2 fruit fly cellular contexts compared by ENCODE assay signal in genomic region chr2L:7175786-7176185, dm6.
TF ChIP-seq lines count a peak whose summit lies in the region.

No protein-coding gene starts in this region.

TF ChIP-seq in whole organism, embryonic, 481 proteins besides CTCF, POLR2A, EP300 and RAD21 (continued from another document and continues in another):
- TF ChIP-seq ab (GFP tag; optimal IDR thresholded peaks at IDR 0.05; lab: Kevin White, UChicago) (no peak), CG4404 (GFP tag; IDR thresholded peaks at IDR 0.05; lab: Robert Waterston, UW) (no peak), CG12744 (GFP tag; optimal IDR thresholded peaks at IDR 0.05; lab: Kevin White, UChicago) (no peak), Ptx1 (GFP tag; IDR thresholded peaks at IDR 0.05; lab: Robert Waterston, UW) (peak; percentile 55; the same call in 1 of the 2 replicates), CG9437 (GFP tag; optimal IDR thresholded peaks at IDR 0.05; lab: Kevin White, UChicago) (no peak), CG15601 (tag; optimal IDR thresholded peaks at IDR 0.05; lab: Kevin White, UChicago) (no peak), ken (GFP tag; IDR thresholded peaks at IDR 0.05; lab: Robert Waterston, UW) (no peak), org-1 (GFP tag; optimal IDR thresholded peaks at IDR 0.05; lab: Kevin White, UChicago) (no peak), Scr (GFP tag; IDR thresholded peaks at IDR 0.05; lab: Robert Waterston, UW; ENCODE audit: partially characterized antibody) (no peak), CG4820 (GFP tag; optimal IDR thresholded peaks at IDR 0.05; lab: Kevin White, UChicago) (peak; percentile 47), fru (optimal IDR thresholded peaks at IDR 0.05; lab: Kevin White, UChicago) (no peak), az2 (GFP tag; optimal IDR thresholded peaks at IDR 0.05; lab: Kevin White, UChicago) (no peak), CG14050 (GFP tag; IDR thresholded peaks at IDR 0.05; lab: Robert Waterston, UW) (no peak), danr (GFP tag; IDR thresholded peaks at IDR 0.05; lab: Robert Waterston, UW) (no peak), CG6272 (GFP tag; IDR thresholded peaks at IDR 0.05; lab: Robert Waterston, UW) (no peak), maf-S (GFP tag; optimal IDR thresholded peaks at IDR 0.05; lab: Kevin White, UChicago) (no peak), Bdp1 (GFP tag; optimal IDR thresholded peaks at IDR 0.05; lab: Kevin White, UChicago) (no peak), mld (GFP tag; IDR thresholded peaks at IDR 0.05; lab: Robert Waterston, UW; ENCODE audit: partially characterized antibody) (no peak), CG3407 (GFP tag; optimal IDR thresholded peaks at IDR 0.05; lab: Kevin White, UChicago) (no peak), CG11456 (GFP tag; IDR thresholded peaks at IDR 0.05; lab: Robert Waterston, UW) (no peak; the same call in 2 of the 3 replicates), Optix (GFP tag; IDR thresholded peaks at IDR 0.05; lab: Robert Waterston, UW) (no peak), CG8924 (tag; optimal IDR thresholded peaks at IDR 0.05; lab: Kevin White, UChicago) (no peak), Myb (GFP tag; optimal IDR thresholded peaks at IDR 0.05; lab: Kevin White, UChicago) (no peak), Eip74EF (GFP tag; optimal IDR thresholded peaks at IDR 0.05; lab: Kevin White, UChicago) (no peak), Rx (GFP tag; IDR thresholded peaks at IDR 0.05; lab: Robert Waterston, UW) (no peak), tup (GFP tag; optimal IDR thresholded peaks at IDR 0.05; lab: Kevin White, UChicago) (no peak), CG34224 (GFP tag; IDR thresholded peaks at IDR 0.05; lab: Robert Waterston, UW; ENCODE audit: partially characterized antibody) (no peak), CG8290 (GFP tag; optimal IDR thresholded peaks at IDR 0.05; lab: Kevin White, UChicago) (no peak), CG8290 (tag; optimal IDR thresholded peaks at IDR 0.05; lab: Kevin White, UChicago) (peak in 1 of 2 experiments; percentile 26), CG2202 (tag; optimal IDR thresholded peaks at IDR 0.05; lab: Kevin White, UChicago) (no peak), Nf-YA (GFP tag; IDR thresholded peaks at IDR 0.05; lab: Robert Waterston, UW) (no peak), MBD-R2 (GFP tag; IDR thresholded peaks at IDR 0.05; lab: Robert Waterston, UW) (no peak), ham (GFP tag; IDR thresholded peaks at IDR 0.05; lab: Robert Waterston, UW) (no peak), CG3163 (GFP tag; optimal IDR thresholded peaks at IDR 0.05; lab: Kevin White, UChicago) (no peak), CG6175 (GFP tag; IDR thresholded peaks at IDR 0.05; lab: Robert Waterston, UW) (no peak), Hr78 (GFP tag; optimal IDR thresholded peaks at IDR 0.05; lab: Kevin White, UChicago) (no peak), Hr3 (GFP tag; optimal IDR thresholded peaks at IDR 0.05; lab: Kevin White, UChicago) (no peak), CG18599 (GFP tag; optimal IDR thresholded peaks at IDR 0.05; lab: Kevin White, UChicago) (no peak), CG7839 (tag; optimal IDR thresholded peaks at IDR 0.05; lab: Kevin White, UChicago) (peak; percentile 15), grn (GFP tag; optimal IDR thresholded peaks at IDR 0.05; lab: Kevin White, UChicago) (no peak), vvl (GFP tag; IDR thresholded peaks at IDR 0.05; lab: Robert Waterston, UW) (peak; percentile 43; the same call in 1 of the 2 replicates), CG1647 (GFP tag; optimal IDR thresholded peaks at IDR 0.05; lab: Kevin White, UChicago) (no peak), Sry-δ (GFP tag; optimal IDR thresholded peaks at IDR 0.05; lab: Kevin White, UChicago) (no peak), NFAT (GFP tag; IDR thresholded peaks at IDR 0.05; lab: Robert Waterston, UW) (no peak), Taf1 (GFP tag; IDR thresholded peaks at IDR 0.05; lab: Robert Waterston, UW) (no peak), Pdp1 (GFP tag; optimal IDR thresholded peaks at IDR 0.05; lab: Kevin White, UChicago) (peak in 1 of 2 experiments; percentile 20), nmo (GFP tag; optimal IDR thresholded peaks at IDR 0.05; lab: Kevin White, UChicago) (peak; percentile 28), mam (GFP tag; optimal IDR thresholded peaks at IDR 0.05; lab: Kevin White, UChicago) (no peak), Lhr (GFP tag; optimal IDR thresholded peaks at IDR 0.05; lab: Kevin White, UChicago) (no peak), Atf-2 (GFP tag; optimal IDR thresholded peaks at IDR 0.05; lab: Kevin White, UChicago) (no peak), CG31224 (GFP tag; IDR thresholded peaks at IDR 0.05; lab: Robert Waterston, UW) (no peak), CG13894 (tag; optimal IDR thresholded peaks at IDR 0.05; lab: Kevin White, UChicago) (no peak), Mad (GFP tag; optimal IDR thresholded peaks at IDR 0.05; lab: Kevin White, UChicago) (no peak), fd102C (GFP tag; optimal IDR thresholded peaks at IDR 0.05; lab: Kevin White, UChicago) (no peak), ac (GFP tag; optimal IDR thresholded peaks at IDR 0.05; lab: Kevin White, UChicago) (no peak), CG5245 (GFP tag; optimal IDR thresholded peaks at IDR 0.05; lab: Kevin White, UChicago) (peak; percentile 18), CG11560 (tag; IDR thresholded peaks at IDR 0.05; lab: Robert Waterston, UW) (no peak), E2f2 (GFP tag; IDR thresholded peaks at IDR 0.05; lab: Robert Waterston, UW) (no peak), Dip3 (GFP tag; optimal IDR thresholded peaks at IDR 0.05; lab: Kevin White, UChicago) (no peak), pnt (GFP tag; optimal IDR thresholded peaks at IDR 0.05; lab: Kevin White, UChicago) (no peak), CG11398 (GFP tag; optimal IDR thresholded peaks at IDR 0.05; lab: Kevin White, UChicago) (no peak), sd (tag; optimal IDR thresholded peaks at IDR 0.05; lab: Kevin White, UChicago) (no peak), CG13624 (GFP tag; optimal IDR thresholded peaks at IDR 0.05; lab: Kevin White, UChicago) (peak; percentile 16), crc (GFP tag; optimal IDR thresholded peaks at IDR 0.05; lab: Kevin White, UChicago) (no peak), wor (GFP tag; IDR thresholded peaks at IDR 0.05; lab: Robert Waterston, UW) (no peak), chn (GFP tag; optimal IDR thresholded peaks at IDR 0.05; lab: Kevin White, UChicago) (no peak), CG10959 (GFP tag; IDR thresholded peaks at IDR 0.05; lab: Robert Waterston, UW) (no peak), Deaf1 (tag; optimal IDR thresholded peaks at IDR 0.05; lab: Kevin White, UChicago) (no peak), CG4424 (GFP tag; optimal IDR thresholded peaks at IDR 0.05; lab: Kevin White, UChicago) (no peak), Hr51 (GFP tag; optimal IDR thresholded peaks at IDR 0.05; lab: Kevin White, UChicago) (peak in 1 of 2 experiments; percentile 19)

TF ChIP-seq in whole organism, prepupa, 60 proteins besides CTCF, POLR2A, EP300 and RAD21 (continued from another document):
- TF ChIP-seq CG16779 (tag; optimal IDR thresholded peaks at IDR 0.05; lab: Kevin White, UChicago) (no peak), CG6276 (GFP tag; optimal IDR thresholded peaks at IDR 0.05; lab: Kevin White, UChicago) (no peak), CG32006 (GFP tag; optimal IDR thresholded peaks at IDR 0.05; lab: Kevin White, UChicago) (peak; percentile 26), CG6854 (GFP tag; optimal IDR thresholded peaks at IDR 0.05; lab: Kevin White, UChicago) (no peak), CG10669 (GFP tag; optimal IDR thresholded peaks at IDR 0.05; lab: Kevin White, UChicago) (no peak), acj6 (GFP tag; optimal IDR thresholded peaks at IDR 0.05; lab: Kevin White, UChicago) (peak; percentile 63), CG3919 (GFP tag; optimal IDR thresholded peaks at IDR 0.05; lab: Kevin White, UChicago) (peak; percentile 75), spab (GFP tag; optimal IDR thresholded peaks at IDR 0.05; lab: Kevin White, UChicago) (no peak), CG11902 (GFP tag; optimal IDR thresholded peaks at IDR 0.05; lab: Kevin White, UChicago) (peak; percentile 15), Eip78C (GFP tag; lab: Kevin White, UChicago) (peak; percentile 84), CG34406 (GFP tag; optimal IDR thresholded peaks at IDR 0.05; lab: Kevin White, UChicago) (peak; percentile 39), Met (GFP tag; optimal IDR thresholded peaks at IDR 0.05; lab: Kevin White, UChicago) (no peak), pdm3 (GFP tag; optimal IDR thresholded peaks at IDR 0.05; lab: Kevin White, UChicago) (no peak), dac (GFP tag; optimal IDR thresholded peaks at IDR 0.05; lab: Kevin White, UChicago) (no peak), ss (GFP tag; optimal IDR thresholded peaks at IDR 0.05; lab: Kevin White, UChicago) (peak; percentile 33 to 76), net (GFP tag; optimal IDR thresholded peaks at IDR 0.05; lab: Kevin White, UChicago) (no peak), achi (GFP tag; optimal IDR thresholded peaks at IDR 0.05; lab: Kevin White, UChicago) (no peak), topi (GFP tag; optimal IDR thresholded peaks at IDR 0.05; lab: Kevin White, UChicago) (peak; percentile 62), Sox14 (GFP tag; optimal IDR thresholded peaks at IDR 0.05; lab: Kevin White, UChicago) (no peak), CG1621 (tag; optimal IDR thresholded peaks at IDR 0.05; lab: Kevin White, UChicago) (peak; percentile 51), fd59A (GFP tag; optimal IDR thresholded peaks at IDR 0.05; lab: Kevin White, UChicago) (no peak), vri (GFP tag; optimal IDR thresholded peaks at IDR 0.05; lab: Kevin White, UChicago) (no peak), cyc (GFP tag; optimal IDR thresholded peaks at IDR 0.05; lab: Kevin White, UChicago) (peak; percentile 66), salr (GFP tag; optimal IDR thresholded peaks at IDR 0.05; lab: Kevin White, UChicago) (no peak), Lpt (GFP tag; optimal IDR thresholded peaks at IDR 0.05; lab: Kevin White, UChicago) (no peak), Eip75B (GFP tag; optimal IDR thresholded peaks at IDR 0.05; lab: Kevin White, UChicago) (peak; percentile 12), lz (GFP tag; optimal IDR thresholded peaks at IDR 0.05; lab: Kevin White, UChicago) (no peak), Sox102F (GFP tag; optimal IDR thresholded peaks at IDR 0.05; lab: Kevin White, UChicago) (peak; percentile 22), Gug (GFP tag; IDR thresholded peaks at IDR 0.05; lab: Robert Waterston, UW) (no peak), CG6163 (GFP tag; IDR thresholded peaks at IDR 0.05; lab: Robert Waterston, UW) (peak; percentile 83), Blimp-1 (GFP tag; optimal IDR thresholded peaks at IDR 0.05; lab: Kevin White, UChicago) (no peak), Hr39 (GFP tag; optimal IDR thresholded peaks at IDR 0.05; lab: Kevin White, UChicago) (peak; percentile 20), Ets96B (tag; optimal IDR thresholded peaks at IDR 0.05; lab: Kevin White, UChicago) (peak; percentile 6), CG11762 (GFP tag; optimal IDR thresholded peaks at IDR 0.05; lab: Kevin White, UChicago; ENCODE audit: insufficient read depth) (no peak), Sox15 (GFP tag; optimal IDR thresholded peaks at IDR 0.05; lab: Kevin White, UChicago) (no peak)
